Fruit fly (Drosophila melanogaster) whole organism, wandering third instar larva: ENCODE results near the gene Fst.
"Not testable (repeated sequence)": the region's sequence is repeated elsewhere in the genome, so short reads cannot be mapped to it uniquely, and the experiment has no call there.

ENCODE experiments used
- CrebA ChIP-seq: fragments of 200-800 bp; sonication (Bioruptor generic); optimal IDR thresholded peaks from 2 replicates; lab custom pipeline; 2016; ENCODE audit warnings: missing biosample characterization, mild to moderate bottlenecking, missing genetic modification characterization, borderline replicate concordance
- Dfd ChIP-seq: fragments of >200 bp; optimal IDR thresholded peaks from 2 replicates; lab custom pipeline; 2017; ENCODE audit warnings: missing biosample characterization, missing genetic modification characterization
- Hnf4 ChIP-seq: fragments of 200-800 bp; sonication (Bioruptor generic); optimal IDR thresholded peaks from 2 replicates; lab custom pipeline; 2016; ENCODE audit warnings: missing biosample characterization, mild to moderate bottlenecking, missing genetic modification characterization
- Hr78 ChIP-seq: fragments of >200 bp; optimal IDR thresholded peaks from 2 replicates; lab custom pipeline; 2017; ENCODE audit warnings: missing biosample characterization, missing genetic modification characterization
- Hr83 ChIP-seq: fragments of 200-300 bp; sonication (Bioruptor generic); optimal IDR thresholded peaks from 2 replicates; lab custom pipeline; 2016; ENCODE audit warnings: missing biosample characterization, mild to moderate bottlenecking, missing genetic modification characterization, moderate library complexity; ENCODE audit not compliant: poor library complexity, severe bottlenecking
- Jra ChIP-seq: sonication (Bioruptor generic); optimal IDR thresholded peaks from 2 replicates; lab custom pipeline; 2016; ENCODE audit warnings: missing biosample characterization, missing genetic modification characterization
- Mio ChIP-seq: sonication (Bioruptor generic); optimal IDR thresholded peaks from 2 replicates; lab custom pipeline; 2016; ENCODE audit warnings: missing biosample characterization, missing genetic modification characterization
- Myc ChIP-seq: fragments of >200 bp; optimal IDR thresholded peaks from 2 replicates; lab custom pipeline; 2017
- N ChIP-seq: fragments of >200 bp; optimal IDR thresholded peaks from 2 replicates; lab custom pipeline; 2018; ENCODE audit warnings: missing biosample characterization, missing external identifiers, missing genetic modification characterization
- OdsH ChIP-seq: fragments of 200-800 bp; sonication (Bioruptor generic); optimal IDR thresholded peaks from 2 replicates; lab custom pipeline; 2016; ENCODE audit warnings: missing biosample characterization, mild to moderate bottlenecking, missing genetic modification characterization
- Rel ChIP-seq, 2 experiments: fragments of 200-800 bp; sonication (Bioruptor generic) in 1 of 2; optimal IDR thresholded peaks; 2 replicates in 1 of 2; 3 replicates in 1 of 2; lab custom pipeline; 2016 to 2019; ENCODE audit warnings: mild to moderate bottlenecking in 2 of 2, missing biosample characterization in 2 of 2, missing genetic modification characterization in 2 of 2, moderate library complexity in 1 of 2
- Vsx2 ChIP-seq: fragments of 200-300, 225-300 bp; sonication (Bioruptor generic); optimal IDR thresholded peaks from 2 replicates; lab custom pipeline; 2018; ENCODE audit warnings: missing biosample characterization, missing genetic modification characterization; ENCODE audit not compliant: partially characterized antibody
- br ChIP-seq: fragments of 200-800 bp; sonication (Bioruptor generic); optimal IDR thresholded peaks from 2 replicates; lab custom pipeline; 2016; ENCODE audit warnings: missing biosample characterization, missing genetic modification characterization
- dl ChIP-seq, 2 experiments: fragments of 175-275, 200-275 bp in 1 of 2; fragments of 200-275 bp in 1 of 2; sonication (Bioruptor generic); optimal IDR thresholded peaks; lab custom pipeline; 2018; ENCODE audit warnings: mild to moderate bottlenecking in 2 of 2, missing biosample characterization in 2 of 2, missing genetic modification characterization in 2 of 2, moderate library complexity in 2 of 2; ENCODE audit not compliant: partially characterized antibody in 2 of 2, insufficient read depth in 1 of 2
- dsf ChIP-seq: sonication (Bioruptor generic); optimal IDR thresholded peaks from 2 replicates; lab custom pipeline; 2016; ENCODE audit warnings: missing biosample characterization, missing genetic modification characterization, borderline replicate concordance
- foxo ChIP-seq, 2 experiments: fragments of 200-800 bp; sonication (Bioruptor generic); optimal IDR thresholded peaks; 2 replicates in 1 of 2; 3 replicates in 1 of 2; lab custom pipeline; 2016 to 2017; ENCODE audit warnings: missing biosample characterization in 2 of 2, missing genetic modification characterization in 2 of 2
- fru ChIP-seq: fragments of 200-800 bp; sonication (Bioruptor generic); optimal IDR thresholded peaks from 3 replicates; lab custom pipeline; 2016; ENCODE audit warnings: missing biosample characterization, mild to moderate bottlenecking, missing genetic modification characterization
- h ChIP-seq: fragments of 200-800 bp; sonication (Bioruptor generic); optimal IDR thresholded peaks from 3 replicates; lab custom pipeline; 2016; ENCODE audit warnings: missing biosample characterization, mild to moderate bottlenecking, missing genetic modification characterization
- jim ChIP-seq: fragments of 175-275, 200-325 bp; sonication (Bioruptor generic); optimal IDR thresholded peaks from 2 replicates; lab custom pipeline; 2016; ENCODE audit warnings: missing biosample characterization, mild to moderate bottlenecking, missing genetic modification characterization
- lola ChIP-seq: fragments of >200 bp; optimal IDR thresholded peaks from 2 replicates; lab custom pipeline; 2017; ENCODE audit warnings: missing biosample characterization, missing genetic modification characterization
- psq ChIP-seq: fragments of 200-800 bp; sonication (Bioruptor generic); optimal IDR thresholded peaks from 3 replicates; lab custom pipeline; 2017; ENCODE audit warnings: missing biosample characterization, mild to moderate bottlenecking, missing genetic modification characterization, moderate library complexity
- rgr ChIP-seq: fragments of 200-800 bp; sonication (Bioruptor generic); optimal IDR thresholded peaks from 3 replicates; lab custom pipeline; 2016; ENCODE audit warnings: missing biosample characterization, mild to moderate bottlenecking, missing genetic modification characterization
- sv ChIP-seq: fragments of 200-800 bp; sonication (Bioruptor generic); optimal IDR thresholded peaks from 3 replicates; lab custom pipeline; 2016; ENCODE audit warnings: missing biosample characterization, missing genetic modification characterization
- tai ChIP-seq: sonication (Bioruptor generic); optimal IDR thresholded peaks from 2 replicates; lab custom pipeline; 2016; ENCODE audit warnings: missing biosample characterization, missing genetic modification characterization
- usp ChIP-seq: fragments of >200 bp; optimal IDR thresholded peaks from 2 replicates; lab custom pipeline; 2017; ENCODE audit warnings: missing biosample characterization, missing genetic modification characterization
- woc ChIP-seq: sonication (Bioruptor generic); optimal IDR thresholded peaks from 2 replicates; lab custom pipeline; 2016; ENCODE audit warnings: missing biosample characterization, mild to moderate bottlenecking, missing genetic modification characterization

The Fst gene

DNA sequence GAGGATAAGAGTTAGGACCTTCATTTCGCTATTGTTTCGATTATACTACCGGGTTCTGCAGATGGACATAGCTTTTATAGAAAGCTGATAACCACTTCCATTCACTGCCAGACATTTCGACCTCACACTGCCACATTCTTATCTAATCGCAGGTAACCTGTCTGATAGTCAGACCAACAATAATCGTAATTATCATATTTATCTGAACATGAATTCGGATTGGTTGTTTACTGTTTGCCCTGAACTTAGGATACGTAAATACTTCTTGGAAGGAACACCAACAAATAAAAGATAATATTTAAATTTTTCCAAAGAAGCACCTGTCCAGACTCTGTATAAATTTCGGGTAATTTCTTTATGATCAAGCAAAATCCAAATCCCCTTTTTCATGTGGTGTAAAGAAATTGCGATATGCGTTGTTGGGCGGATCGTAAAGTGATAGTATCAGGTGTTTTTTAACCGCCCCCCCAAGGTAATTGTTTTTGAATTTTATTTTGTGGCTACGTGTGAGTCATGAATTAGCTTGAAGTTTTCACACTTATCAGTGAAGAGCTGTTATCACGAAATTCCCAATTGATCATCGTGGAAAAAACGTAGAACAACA lies at the start of gene Fst:
Fst (minus strand) TSS at position 51 of the 604 bp plus-strand sequence.
- TF ChIP-seq Hr78 (GFP tag; lab: Kevin White, UChicago) (no peak), rgr (no peak), Rel (GFP tag; optimal IDR thresholded peaks at IDR 0.05; lab: Kevin White, UChicago) (no peak), Rel (tag; optimal IDR thresholded peaks at IDR 0.05; lab: Kevin White, UChicago) (peak; percentile 5), fru (GFP tag; lab: Kevin White, UChicago) (peak; percentile 19), foxo (GFP tag; optimal IDR thresholded peaks at IDR 0.05; lab: Kevin White, UChicago) (peak in 1 of 2 experiments; percentile 13), sv (GFP tag; lab: Kevin White, UChicago) (no peak), h (GFP tag; lab: Kevin White, UChicago) (peak; percentile 14)

DNA sequence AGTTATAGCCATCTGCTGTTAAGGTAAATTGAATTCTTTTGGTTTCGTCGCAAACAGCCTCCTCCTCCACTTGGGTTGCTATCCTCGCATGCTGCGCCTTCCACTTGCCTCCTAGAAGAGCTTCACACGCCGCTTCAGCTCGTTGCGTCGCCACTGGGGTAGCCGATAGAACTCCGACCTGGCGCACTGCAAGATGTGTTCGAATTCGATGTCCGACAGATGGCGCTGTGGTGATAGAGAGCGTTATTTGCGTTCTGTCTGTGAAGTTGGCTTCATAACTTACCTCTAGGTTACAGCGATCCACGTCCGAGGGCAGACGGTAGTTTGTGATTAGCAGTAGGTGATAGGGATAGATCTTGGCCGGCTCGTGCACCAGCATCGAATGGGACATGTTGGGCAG lies 49.0 kb upstream of the Fst start:
- TF ChIP-seq Jra (GFP tag; lab: Kevin White, UChicago), result no peak
- TF ChIP-seq dsf (GFP tag; lab: Kevin White, UChicago), result no peak
- no peak for TF ChIP-seq fru (GFP tag; lab: Kevin White, UChicago)
- TF ChIP-seq usp (GFP tag; lab: Kevin White, UChicago), result no peak
- no peak for TF ChIP-seq Myc (lab: Kevin White, UChicago)
- TF ChIP-seq Rel (GFP tag; optimal IDR thresholded peaks at IDR 0.05; lab: Kevin White, UChicago), result no peak
- TF ChIP-seq Rel (tag; optimal IDR thresholded peaks at IDR 0.05; lab: Kevin White, UChicago), result no peak
- no peak for TF ChIP-seq rgr
- no peak for TF ChIP-seq woc (GFP tag; lab: Kevin White, UChicago)
- no peak for TF ChIP-seq Mio (GFP tag; lab: Kevin White, UChicago)
- no peak for TF ChIP-seq Hr83 (GFP tag; lab: Kevin White, UChicago)
- TF ChIP-seq Hnf4 (GFP tag; lab: Kevin White, UChicago), result no peak
- TF ChIP-seq lola (GFP tag; lab: Kevin White, UChicago), result no peak
- TF ChIP-seq CrebA, result no peak
- TF ChIP-seq br (GFP tag; lab: Kevin White, UChicago), result no peak
- TF ChIP-seq N, result no peak
- TF ChIP-seq psq (GFP tag; lab: Kevin White, UChicago), result no peak
- no peak for TF ChIP-seq dl (GFP tag; optimal IDR thresholded peaks at IDR 0.05; lab: Kevin White, UChicago; ENCODE audit: insufficient read depth in 1 of 2, partially characterized antibody in 2 of 2)
- TF ChIP-seq, all 38 proteins: peak for 0

DNA sequence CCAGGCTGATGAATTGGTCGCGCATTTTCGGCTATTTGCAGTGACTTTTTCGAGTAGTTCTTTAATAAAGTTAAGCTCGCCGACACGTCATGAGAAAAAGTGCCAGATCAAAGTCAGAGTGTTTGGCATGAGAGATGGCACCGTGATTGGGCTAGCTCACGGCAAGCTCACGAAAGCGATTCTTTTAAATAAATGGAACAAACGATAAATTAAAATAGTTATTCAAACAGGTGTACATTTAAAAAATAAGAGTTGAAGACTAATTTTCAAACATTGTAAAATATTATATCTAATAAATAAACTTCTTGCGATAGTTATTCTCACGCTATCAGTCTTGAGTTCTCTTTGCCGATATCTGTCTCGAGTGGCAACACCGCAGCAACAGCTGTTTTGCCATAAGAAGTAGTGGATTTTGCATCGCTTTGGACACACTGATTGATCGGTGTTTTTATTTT lies 46.7 kb upstream of the Fst start, which contains the start of the genes Unc-115b, p24-2 and CG32939:
Unc-115b (minus strand) TSS at position 101 of the 455 bp plus-strand sequence.
p24-2 (minus strand) TSS at position 120 of the 455 bp plus-strand sequence.
CG32939 (plus strand) TSS at position 405 of the 455 bp plus-strand sequence.
- TF ChIP-seq N; Vsx2 (GFP tag; lab: Kevin White, UChicago); tai: not testable (repeated sequence)

DNA sequence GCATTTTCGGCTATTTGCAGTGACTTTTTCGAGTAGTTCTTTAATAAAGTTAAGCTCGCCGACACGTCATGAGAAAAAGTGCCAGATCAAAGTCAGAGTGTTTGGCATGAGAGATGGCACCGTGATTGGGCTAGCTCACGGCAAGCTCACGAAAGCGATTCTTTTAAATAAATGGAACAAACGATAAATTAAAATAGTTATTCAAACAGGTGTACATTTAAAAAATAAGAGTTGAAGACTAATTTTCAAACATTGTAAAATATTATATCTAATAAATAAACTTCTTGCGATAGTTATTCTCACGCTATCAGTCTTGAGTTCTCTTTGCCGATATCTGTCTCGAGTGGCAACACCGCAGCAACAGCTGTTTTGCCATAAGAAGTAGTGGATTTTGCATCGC lies 39.4 kb upstream of the Fst start, which contains the start of the genes eca and CG18542:
eca (minus strand) TSS at position 101 of the 400 bp plus-strand sequence.
CG18542 (plus strand) TSS at position 385 of the 400 bp plus-strand sequence.
- not testable (repeated sequence) for TF ChIP-seq OdsH, jim, woc (GFP tag; lab: Kevin White, UChicago)

DNA sequence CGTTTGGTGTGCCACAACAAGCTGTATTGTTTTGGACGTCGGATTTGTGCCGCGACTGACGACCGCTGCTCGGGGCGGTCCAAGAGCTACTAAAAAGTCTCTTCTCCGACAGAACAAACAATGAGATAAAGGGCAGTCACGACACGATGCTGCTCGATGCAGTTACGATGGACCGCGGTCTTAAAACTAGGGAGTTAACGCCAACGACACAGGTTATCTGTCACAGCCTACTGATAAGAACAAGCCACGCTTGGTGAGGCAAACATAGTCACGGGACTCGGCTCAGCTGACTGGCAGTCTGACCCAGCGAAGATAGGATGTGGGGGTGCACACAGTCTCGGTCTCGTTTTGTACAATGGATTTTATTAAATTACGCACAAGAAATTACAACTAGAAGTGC lies 38.2 kb upstream of the Fst start, which contains the start of gene CG9444:
CG9444 (minus strand) TSS at position 140 of the 400 bp plus-strand sequence.
- TF ChIP-seq Dfd (GFP tag; lab: Kevin White, UChicago) (no peak), rgr (no peak), dsf (GFP tag; lab: Kevin White, UChicago) (no peak), Rel (GFP tag; optimal IDR thresholded peaks at IDR 0.05; lab: Kevin White, UChicago) (no peak), Rel (tag; optimal IDR thresholded peaks at IDR 0.05; lab: Kevin White, UChicago) (peak; percentile 79), usp (GFP tag; lab: Kevin White, UChicago) (no peak)
